Worm (Caenorhabditis elegans) whole organism, mixed stage, embryonic: Measurements from ENCODE around the gene cwp-4.

Experiments used
- bed-3 ChIP-seq: fragments of 200-800 bp; sonication (Bioruptor generic); optimal IDR thresholded peaks from 3 replicates; lab custom pipeline; 2018; ENCODE audit warnings: mild to moderate bottlenecking, missing genetic modification characterization, moderate library complexity, missing compliant biosample characterization
- blmp-1 ChIP-seq: fragments of 150-350 bp; optimal IDR thresholded peaks from 2 replicates; lab custom pipeline; 2014; ENCODE audit warnings: missing biosample characterization, missing genetic modification characterization
- ceh-39 ChIP-seq: fragments of 150-350 bp; optimal IDR thresholded peaks from 2 replicates; lab custom pipeline; 2014; ENCODE audit warnings: missing biosample characterization, missing genetic modification characterization
- ceh-43 ChIP-seq: fragments of 200-800 bp; sonication (Bioruptor generic); optimal IDR thresholded peaks from 2 replicates; lab custom pipeline; 2018; ENCODE audit warnings: mild to moderate bottlenecking, missing genetic modification characterization, moderate library complexity, missing compliant biosample characterization
- ceh-83 ChIP-seq: fragments of 200-800 bp; sonication (Bioruptor generic); optimal IDR thresholded peaks from 2 replicates; lab custom pipeline; 2018; ENCODE audit warnings: mild to moderate bottlenecking, missing genetic modification characterization, missing compliant biosample characterization
- cnd-1 ChIP-seq: fragments of 200-800 bp; sonication (Bioruptor generic); optimal IDR thresholded peaks from 2 replicates; lab custom pipeline; 2018; ENCODE audit warnings: mild to moderate bottlenecking, missing genetic modification characterization, missing compliant biosample characterization
- drap-1 ChIP-seq: fragments of 200-800 bp; sonication (Bioruptor generic); optimal IDR thresholded peaks from 3 replicates; lab custom pipeline; 2018; ENCODE audit warnings: mild to moderate bottlenecking, missing genetic modification characterization, missing compliant biosample characterization
- elt-1 ChIP-seq: sonication (generic microtip); optimal IDR thresholded peaks from 2 replicates; lab custom pipeline; 2017; ENCODE audit warnings: missing genetic modification characterization, mild to moderate bottlenecking, missing compliant biosample characterization, antibody characterized with exemption, moderate library complexity, borderline replicate concordance; ENCODE audit not compliant: insufficient read depth
- elt-3 ChIP-seq: fragments of 150-350 bp; optimal IDR thresholded peaks from 2 replicates; lab custom pipeline; 2014; ENCODE audit warnings: missing biosample characterization, missing genetic modification characterization
- flh-1 ChIP-seq: fragments of 200-800 bp; sonication (Bioruptor generic); optimal IDR thresholded peaks from 2 replicates; lab custom pipeline; 2018; ENCODE audit warnings: mild to moderate bottlenecking, missing genetic modification characterization, moderate library complexity, missing compliant biosample characterization
- ham-2 ChIP-seq: fragments of 200-800 bp; sonication (Bioruptor generic); optimal IDR thresholded peaks from 2 replicates; lab custom pipeline; 2018; ENCODE audit warnings: mild to moderate bottlenecking, missing genetic modification characterization, missing compliant biosample characterization
- hlh-1 ChIP-seq: fragments of 150-350 bp; optimal IDR thresholded peaks from 2 replicates; lab custom pipeline; 2014; ENCODE audit warnings: missing biosample characterization, missing genetic modification reagents, missing genetic modification characterization
- lin-32 ChIP-seq: fragments of 200-800 bp; sonication (Bioruptor generic); optimal IDR thresholded peaks from 2 replicates; lab custom pipeline; 2018; ENCODE audit warnings: mild to moderate bottlenecking, missing genetic modification characterization, missing compliant biosample characterization
- lsy-2 ChIP-seq: fragments of 150-350 bp; optimal IDR thresholded peaks from 2 replicates; lab custom pipeline; 2014; ENCODE audit warnings: missing biosample characterization, missing genetic modification characterization
- mep-1 ChIP-seq: fragments of 150-350 bp; optimal IDR thresholded peaks from 2 replicates; lab custom pipeline; 2017; ENCODE audit warnings: missing biosample characterization, missing genetic modification reagents, missing genetic modification characterization, inconsistent platforms
- mls-2 ChIP-seq: sonication (generic microtip); optimal IDR thresholded peaks from 2 replicates; lab custom pipeline; 2016; ENCODE audit warnings: mild to moderate bottlenecking, missing genetic modification characterization, moderate library complexity, missing compliant biosample characterization
- nhr-12 ChIP-seq: fragments of 150-350 bp; optimal IDR thresholded peaks from 2 replicates; lab custom pipeline; 2014; ENCODE audit warnings: missing biosample characterization, missing genetic modification characterization
- nhr-2 ChIP-seq: fragments of 150-350 bp; optimal IDR thresholded peaks from 2 replicates; lab custom pipeline; 2014; ENCODE audit warnings: missing biosample characterization, missing genetic modification characterization
- nhr-237 ChIP-seq: fragments of 150-350 bp; optimal IDR thresholded peaks from 2 replicates; lab custom pipeline; 2014; ENCODE audit warnings: missing biosample characterization, missing genetic modification characterization
- nhr-76 ChIP-seq: sonication (generic microtip); optimal IDR thresholded peaks from 2 replicates; lab custom pipeline; 2017; ENCODE audit warnings: missing biosample characterization, missing genetic modification characterization
- pha-4 ChIP-seq: fragments of 150-350 bp; optimal IDR thresholded peaks from 2 replicates; lab custom pipeline; 2018; ENCODE audit warnings: missing biosample characterization, missing genetic modification reagents, missing genetic modification characterization
- snpc-4 ChIP-seq: fragments of 150-350 bp; optimal IDR thresholded peaks from 2 replicates; lab custom pipeline; 2014; ENCODE audit warnings: missing biosample characterization, missing genetic modification characterization
- sptf-1 ChIP-seq: sonication (generic microtip); optimal IDR thresholded peaks from 2 replicates; lab custom pipeline; 2017; ENCODE audit warnings: mild to moderate bottlenecking, missing genetic modification characterization, moderate library complexity, missing compliant biosample characterization
- tbx-8 ChIP-seq: fragments of 200-800 bp; sonication (Bioruptor generic); optimal IDR thresholded peaks from 2 replicates; lab custom pipeline; 2018; ENCODE audit warnings: mild to moderate bottlenecking, missing genetic modification characterization, moderate library complexity, missing compliant biosample characterization
- unc-120 ChIP-seq: sonication (generic microtip); optimal IDR thresholded peaks from 2 replicates; lab custom pipeline; 2017; ENCODE audit warnings: missing genetic modification characterization, missing compliant biosample characterization; ENCODE audit not compliant: poor library complexity, severe bottlenecking
- unc-39 ChIP-seq: fragments of 150-350 bp; optimal IDR thresholded peaks from 2 replicates; lab custom pipeline; 2014; ENCODE audit warnings: missing biosample characterization, missing genetic modification characterization
- zip-8 ChIP-seq: fragments of 150-350 bp; optimal IDR thresholded peaks from 2 replicates; lab custom pipeline; 2014; ENCODE audit warnings: missing biosample characterization, missing genetic modification characterization
- ztf-11 ChIP-seq: fragments of 150-350 bp; optimal IDR thresholded peaks from 2 replicates; lab custom pipeline; 2014; ENCODE audit warnings: missing biosample characterization, missing genetic modification characterization

The cwp-4 gene

ce11 chrV:5084957-5085465 lies 31.6 kb downstream of the cwp-4 start, which contains the start of gene Y58A7A.4:
Y58A7A.4 (minus strand) TSS chrV:5085007.
- TF ChIP-seq drap-1 (GFP tag; lab: Kevin White, UChicago) (no peak), nhr-2 (no peak), mep-1 (no peak), ceh-39 (no peak), elt-3 (tag; lab: Kevin White, UChicago) (no peak), tbx-8 (GFP tag; lab: Kevin White, UChicago) (no peak), unc-120 (tag; lab: Kevin White, UChicago) (no peak)

DNA sequence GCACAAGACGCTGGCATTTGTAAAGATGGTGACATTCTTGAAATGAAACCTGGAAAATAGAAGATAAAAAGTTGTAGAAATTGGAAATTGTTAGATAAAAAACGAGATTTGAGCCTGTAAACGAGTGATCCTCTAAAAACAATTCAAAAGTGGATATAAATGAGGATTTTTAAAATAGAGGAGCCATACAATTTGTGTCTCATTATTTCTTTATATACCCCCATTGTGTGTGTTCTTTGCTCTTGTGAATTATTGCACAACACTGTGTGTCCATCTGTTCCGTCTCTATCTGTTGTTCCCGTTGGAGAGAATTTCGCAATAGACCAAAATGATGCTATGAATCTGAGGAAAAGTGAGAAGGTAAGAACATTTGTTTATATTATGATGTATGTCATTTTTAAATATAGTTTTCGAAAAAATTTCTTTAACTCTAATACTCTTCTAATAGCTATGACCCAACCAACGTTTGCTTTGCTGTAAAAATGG lies 33.5 kb downstream of the cwp-4 start, which contains the start of gene Y58A7A.5:
Gene Y58A7A.5 (minus strand): TSS at position 51 of the 486 bp plus-strand sequence.
- TF ChIP-seq hlh-1 (tag; lab: Kevin White, UChicago) (no peak), zip-8 (peak; percentile 15)

DNA sequence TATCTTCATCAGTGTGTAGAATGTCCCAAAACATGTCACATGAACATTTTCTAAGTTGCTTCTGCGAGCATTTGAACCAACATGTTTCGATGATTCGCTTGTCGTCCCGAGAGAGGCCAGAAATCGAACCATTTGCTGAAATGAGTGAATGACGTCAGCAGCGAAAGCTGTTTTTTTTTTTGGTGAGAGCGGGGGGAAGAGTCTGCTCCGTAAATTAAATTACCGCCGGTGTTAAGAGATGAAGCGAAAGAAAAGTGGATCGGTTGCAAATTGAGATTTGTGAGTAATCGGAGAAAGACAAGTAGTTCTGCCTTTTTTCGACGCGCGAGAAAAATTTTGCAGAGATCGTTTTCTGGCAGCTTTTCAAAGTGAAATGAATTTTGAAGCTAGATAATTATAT lies 34.9 kb downstream of the cwp-4 start:
- TF ChIP-seq nhr-76 (tag; lab: Kevin White, UChicago) (no peak), nhr-12 (tag; lab: Kevin White, UChicago) (no peak)

ce11 chrV:5089497-5090134 lies 36.2 kb downstream of the cwp-4 start, which contains the start of gene glb-32:
glb-32 (minus strand) TSS chrV:5089547.
- TF ChIP-seq mls-2 (tag; lab: Kevin White, UChicago) (no peak), elt-1 (tag; lab: Kevin White, UChicago) (no peak), nhr-76 (tag; lab: Kevin White, UChicago) (no peak), hlh-1 (tag; lab: Kevin White, UChicago) (no peak), ceh-39 (no peak), ham-2 (GFP tag; lab: Kevin White, UChicago) (no peak), pha-4 (tag; lab: Kevin White, UChicago) (no peak), mep-1 (no peak), sptf-1 (tag; lab: Kevin White, UChicago) (no peak), blmp-1 (tag; lab: Kevin White, UChicago) (no peak), unc-39 (tag; lab: Kevin White, UChicago) (no peak), cnd-1 (tag; lab: Kevin White, UChicago) (no peak), lin-32 (GFP tag; lab: Kevin White, UChicago) (no peak), bed-3 (no peak), drap-1 (GFP tag; lab: Kevin White, UChicago) (no peak), nhr-237 (no peak), elt-3 (tag; lab: Kevin White, UChicago) (no peak), ceh-83 (no peak)
- TF ChIP-seq, all 35 proteins: peak for 0

- no peak for TF ChIP-seq snpc-4 (tag; lab: Kevin White, UChicago)
- no peak for TF ChIP-seq nhr-237
Measured at ce11 chrV:5090386-5090785, 37.0 kb downstream of the cwp-4 start.

DNA sequence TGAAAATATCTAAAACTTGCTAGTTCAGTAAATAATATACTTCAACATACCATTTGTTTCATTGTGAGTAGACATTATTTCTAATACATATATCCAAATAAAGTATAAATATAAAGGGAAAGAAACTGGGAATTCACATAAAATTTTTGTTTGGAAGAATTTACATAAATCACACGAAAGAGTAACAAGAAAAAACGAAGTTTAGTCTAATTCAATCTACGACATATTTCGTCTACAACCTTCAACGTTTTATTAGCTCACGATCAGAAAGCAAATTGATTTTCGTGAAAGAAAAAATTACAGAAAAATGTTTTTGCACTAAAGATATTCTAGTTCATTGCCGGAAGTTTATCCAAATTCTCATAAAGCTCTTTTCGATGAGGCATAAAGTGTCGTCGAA lies 43.6 kb downstream of the cwp-4 start, which contains the start of gene C04F5.2:
Gene C04F5.2 (minus strand): TSS at position 101 of the 400 bp plus-strand sequence.
- TF ChIP-seq blmp-1 (tag; lab: Kevin White, UChicago), result no peak
- TF ChIP-seq mep-1, result no peak
- TF ChIP-seq hlh-1 (tag; lab: Kevin White, UChicago), result no peak
- no peak for TF ChIP-seq lsy-2 (tag; lab: Kevin White, UChicago)
- TF ChIP-seq unc-39 (tag; lab: Kevin White, UChicago), result no peak
- no peak for TF ChIP-seq nhr-237
- no peak for TF ChIP-seq flh-1 (GFP tag; lab: Kevin White, UChicago)
- TF ChIP-seq sptf-1 (tag; lab: Kevin White, UChicago), result no peak
- TF ChIP-seq lin-32 (GFP tag; lab: Kevin White, UChicago), result no peak
- no peak for TF ChIP-seq unc-120 (tag; lab: Kevin White, UChicago)
- TF ChIP-seq ceh-43, result no peak
- TF ChIP-seq nhr-12 (tag; lab: Kevin White, UChicago), result no peak
- no peak for TF ChIP-seq nhr-76 (tag; lab: Kevin White, UChicago)
- TF ChIP-seq ztf-11 (tag; lab: Kevin White, UChicago), result no peak
